Worm (Caenorhabditis elegans): ENCODE measurements around the gene rbm-34.
A peak's percentile ranks its signal among the peaks of the same experiment; 100 is the strongest.

- peak; percentile 75 for TF ChIP-seq unc-55 (GFP tag; optimal IDR thresholded peaks at IDR 0.05)
- no peak for TF ChIP-seq unc-39 (tag; optimal IDR thresholded peaks at IDR 0.05)
- TF ChIP-seq blmp-1 (tag; optimal IDR thresholded peaks at IDR 0.05; ENCODE audit: insufficient read depth), result peak; percentile 65
- TF ChIP-seq skn-1 (tag; optimal IDR thresholded peaks at IDR 0.05), result no peak
- no peak for TF ChIP-seq snpc-4 (tag; optimal IDR thresholded peaks at IDR 0.05)
- peak in 1 of 2 experiments; percentile 48 for TF ChIP-seq lsy-2 (tag; optimal IDR thresholded peaks at IDR 0.05)
Observed at ce11 chrIV:12088898-12089297, 3.7 kb downstream of the rbm-34 start.

Measured in whole organism, L2 larva.